Worm (Caenorhabditis elegans) whole organism, L4 larva: Measurements from ENCODE around the gene nhr-105.
A peak's percentile ranks its signal among the peaks of the same experiment; 100 is the strongest.

Experiments used
- F10B5.3 ChIP-seq: sonication (generic microtip); optimal IDR thresholded peaks from 2 replicates; lab custom pipeline; 2016; ENCODE audit warnings: mild to moderate bottlenecking, missing genetic modification characterization, missing compliant biosample characterization
- F26F4.8 ChIP-seq: fragments of 200-800 bp; sonication (Bioruptor generic); conservative IDR thresholded peaks from 2 replicates; pipeline ENCODE4 v1.3.6; 2022; ENCODE audit warnings: missing genetic modification characterization, missing compliant biosample characterization
- F37D6.2 ChIP-seq: sonication (generic microtip); optimal IDR thresholded peaks from 2 replicates; lab custom pipeline; 2016; ENCODE audit warnings: mild to moderate bottlenecking, missing genetic modification characterization, missing compliant biosample characterization
- F44E2.7 ChIP-seq: fragments of 200-800 bp; sonication (Bioruptor generic); IDR thresholded peaks from 2 replicates; pipeline ENCODE4 v2.1.2; 2022; ENCODE audit warnings: missing genetic modification characterization, missing compliant biosample characterization
- F49E8.2 ChIP-seq: sonication (generic microtip); optimal IDR thresholded peaks from 2 replicates; lab custom pipeline; 2016; ENCODE audit warnings: missing compliant biosample characterization, mild to moderate bottlenecking, missing genetic modification characterization, borderline replicate concordance
- R02D3.7 ChIP-seq: fragments of 150-350 bp; sonication (generic microtip); optimal IDR thresholded peaks from 3 replicates; lab custom pipeline; 2014; ENCODE audit warnings: missing biosample characterization, missing genetic modification characterization
- T26A8.4 ChIP-seq: fragments of 200-800 bp; sonication (Bioruptor generic); IDR thresholded peaks from 2 replicates; pipeline ENCODE4 v1.3.6; 2022; ENCODE audit warnings: missing genetic modification characterization, missing compliant biosample characterization
- Y105C5A.15 ChIP-seq: fragments of 200-800 bp; sonication (Bioruptor generic); IDR thresholded peaks from 2 replicates; pipeline ENCODE4 v1.3.6; 2022; ENCODE audit warnings: missing genetic modification characterization, missing compliant biosample characterization
- ZK337.2 ChIP-seq: fragments of 200-800 bp; sonication (Bioruptor generic); IDR thresholded peaks from 2 replicates; pipeline ENCODE4 v1.3.6; 2022; ENCODE audit warnings: missing genetic modification reagents, missing genetic modification characterization, missing compliant biosample characterization
- aly-2 ChIP-seq: sonication (generic microtip); optimal IDR thresholded peaks from 2 replicates; lab custom pipeline; 2018; ENCODE audit warnings: missing biosample characterization, missing genetic modification characterization
- ama-1 ChIP-seq: fragments of 150-350 bp; optimal IDR thresholded peaks from 2 replicates; lab custom pipeline; 2014; ENCODE audit warnings: inconsistent platforms, mixed read lengths
- attf-4 ChIP-seq: sonication (generic microtip); optimal IDR thresholded peaks from 3 replicates; lab custom pipeline; 2017; ENCODE audit warnings: missing biosample characterization, missing genetic modification characterization
- dmd-6 ChIP-seq: fragments of 200-800 bp; sonication (Bioruptor generic); IDR thresholded peaks from 2 replicates; pipeline ENCODE4 v1.3.6; 2022; ENCODE audit warnings: missing genetic modification reagents, missing genetic modification characterization, missing compliant biosample characterization
- dmd-8 ChIP-seq: fragments of 200-800 bp; sonication (Bioruptor generic); IDR thresholded peaks from 2 replicates; pipeline ENCODE4 v1.3.6; 2022; ENCODE audit warnings: missing genetic modification characterization, missing compliant biosample characterization
- dpl-1 ChIP-seq: fragments of 150-350 bp; optimal IDR thresholded peaks from 2 replicates; lab custom pipeline; 2014; ENCODE audit warnings: missing biosample characterization, missing genetic modification reagents, missing genetic modification characterization
- dve-1 ChIP-seq: sonication (generic microtip); optimal IDR thresholded peaks from 2 replicates; lab custom pipeline; 2017; ENCODE audit warnings: antibody characterized with exemption, mild to moderate bottlenecking, missing genetic modification characterization, missing compliant biosample characterization; ENCODE audit not compliant: insufficient read depth
- egl-43 ChIP-seq: fragments of 200-800 bp; sonication (Bioruptor generic); IDR thresholded peaks from 2 replicates; pipeline ENCODE4 v1.3.6; 2022; ENCODE audit warnings: missing genetic modification reagents, missing genetic modification characterization, missing compliant biosample characterization
- hif-1 ChIP-seq, 2 experiments: sonication (generic microtip); optimal IDR thresholded peaks; 2 replicates each; lab custom pipeline; 2016 to 2017; ENCODE audit warnings: missing compliant biosample characterization in 2 of 2, missing genetic modification characterization in 2 of 2, missing genetic modification reagents in 2 of 2, missing genotype in 2 of 2, mild to moderate bottlenecking in 1 of 2
- hlh-11 ChIP-seq: fragments of 200-800 bp; sonication (Bioruptor generic); optimal IDR thresholded peaks from 2 replicates; lab custom pipeline; 2018; ENCODE audit warnings: mild to moderate bottlenecking, missing genetic modification characterization, missing compliant biosample characterization
- hmg-1.1 ChIP-seq: fragments of 200-800 bp; sonication (Bioruptor generic); IDR thresholded peaks from 2 replicates; pipeline ENCODE4 v1.3.6; 2022; ENCODE audit warnings: missing genetic modification reagents, missing genetic modification characterization, missing compliant biosample characterization
- jun-1 ChIP-seq: fragments of 150-350 bp; optimal IDR thresholded peaks from 2 replicates; lab custom pipeline; 2014; ENCODE audit warnings: missing biosample characterization, missing genetic modification reagents, missing genetic modification characterization
- lim-7 ChIP-seq: fragments of 200-800 bp; sonication (Bioruptor generic); IDR thresholded peaks from 2 replicates; pipeline ENCODE4 v1.3.6; 2022; ENCODE audit warnings: missing genetic modification characterization, missing compliant biosample characterization
- lin-1 ChIP-seq: fragments of 200-800 bp; sonication (Bioruptor generic); IDR thresholded peaks from 2 replicates; pipeline ENCODE4 v1.3.6; 2022; ENCODE audit warnings: missing genetic modification reagents, missing genetic modification characterization, missing compliant biosample characterization
- lin-15B ChIP-seq: fragments of 150-350 bp; sonication (generic microtip); optimal IDR thresholded peaks from 3 replicates; lab custom pipeline; 2014; ENCODE audit warnings: missing biosample characterization, missing genetic modification characterization
- lin-29 ChIP-seq: fragments of 200-800 bp; sonication (Bioruptor generic); IDR thresholded peaks from 2 replicates; pipeline ENCODE4 v1.3.6; 2022; ENCODE audit warnings: missing genetic modification reagents, missing genetic modification characterization, missing compliant biosample characterization
- lin-39 ChIP-seq: fragments of 150-350 bp; optimal IDR thresholded peaks from 2 replicates; lab custom pipeline; 2014; ENCODE audit warnings: missing biosample characterization, missing genetic modification reagents, missing genetic modification characterization
- lir-3 ChIP-seq: sonication (generic microtip); optimal IDR thresholded peaks from 2 replicates; lab custom pipeline; 2016; ENCODE audit warnings: mild to moderate bottlenecking, missing genetic modification characterization, missing compliant biosample characterization
- lsy-2 ChIP-seq, 2 experiments: fragments of 150-350 bp in 1 of 2; sonication (generic microtip) in 1 of 2; optimal IDR thresholded peaks; 2 replicates each; lab custom pipeline; 2014 to 2017; ENCODE audit warnings: missing biosample characterization in 2 of 2, missing genetic modification characterization in 2 of 2
- mdt-29 ChIP-seq: fragments of 200-800 bp; sonication (Bioruptor generic); IDR thresholded peaks from 2 replicates; pipeline ENCODE4 v1.3.6; 2022; ENCODE audit warnings: missing genetic modification reagents, missing genetic modification characterization, missing compliant biosample characterization
- mes-2 ChIP-seq: sonication (generic microtip); optimal IDR thresholded peaks from 2 replicates; lab custom pipeline; 2016; ENCODE audit warnings: missing genotype, mild to moderate bottlenecking, missing genetic modification characterization, missing compliant biosample characterization; ENCODE audit not compliant: poor library complexity, severe bottlenecking
- mxl-2 ChIP-seq: fragments of 200-800 bp; sonication (Bioruptor generic); conservative IDR thresholded peaks from 2 replicates; pipeline ENCODE4 v1.3.6; 2022; ENCODE audit warnings: missing genetic modification reagents, missing genetic modification characterization, missing compliant biosample characterization
- nhr-10 ChIP-seq: fragments of 150-350 bp; optimal IDR thresholded peaks from 2 replicates; lab custom pipeline; 2014; ENCODE audit warnings: missing biosample characterization, missing genetic modification characterization
- nhr-11 ChIP-seq: fragments of 150-350 bp; optimal IDR thresholded peaks from 2 replicates; lab custom pipeline; 2014; ENCODE audit warnings: missing biosample characterization, missing genetic modification characterization
- nhr-237 ChIP-seq: sonication (generic microtip); optimal IDR thresholded peaks from 2 replicates; lab custom pipeline; 2017; ENCODE audit warnings: missing biosample characterization, missing genetic modification characterization
- nhr-48 ChIP-seq: sonication (generic microtip); optimal IDR thresholded peaks from 2 replicates; lab custom pipeline; 2016; ENCODE audit warnings: mild to moderate bottlenecking, missing genetic modification characterization, missing compliant biosample characterization
- php-3 ChIP-seq: fragments of 200-800 bp; sonication (Bioruptor generic); IDR thresholded peaks from 2 replicates; pipeline ENCODE4 v1.3.6; 2022; ENCODE audit warnings: missing genetic modification reagents, missing genetic modification characterization, missing compliant biosample characterization
- set-16 ChIP-seq: fragments of 200-800 bp; sonication (Bioruptor generic); IDR thresholded peaks from 2 replicates; pipeline ENCODE4 v1.3.6; 2022; ENCODE audit warnings: missing genetic modification reagents, missing genetic modification characterization, missing compliant biosample characterization
- spr-1 ChIP-seq: sonication (generic microtip); optimal IDR thresholded peaks from 2 replicates; lab custom pipeline; 2016; ENCODE audit warnings: mild to moderate bottlenecking, missing genetic modification characterization, missing compliant biosample characterization
- unc-130 ChIP-seq: sonication (generic microtip); optimal IDR thresholded peaks from 2 replicates; lab custom pipeline; 2016; ENCODE audit warnings: missing genetic modification reagents, missing genetic modification characterization, missing compliant biosample characterization
- zag-1 ChIP-seq: fragments of 150-350 bp; optimal IDR thresholded peaks from 2 replicates; lab custom pipeline; 2014; ENCODE audit warnings: missing biosample characterization, missing genetic modification characterization

nhr-105 gene

ce11 chrIV:7049672-7050206 lies at the start of gene nhr-105 (continued):
- no peak for TF ChIP-seq egl-43
- TF ChIP-seq attf-4 (tag; lab: Kevin White, UChicago) = no peak
- no peak for TF ChIP-seq jun-1 (tag; lab: Kevin White, UChicago)
- TF ChIP-seq mes-2 (tag; lab: Kevin White, UChicago) = peak; percentile 11
- TF ChIP-seq, all 104 proteins: peak for 38

- TF ChIP-seq hif-1 (tag; optimal IDR thresholded peaks at IDR 0.05; lab: Kevin White, UChicago) (no peak), spr-1 (tag; lab: Kevin White, UChicago) (no peak), Y105C5A.15 (GFP tag; lab: Robert Waterston, UW) (no peak), jun-1 (tag; lab: Kevin White, UChicago) (no peak), lin-39 (tag; lab: Kevin White, UChicago) (no peak), R02D3.7 (tag; lab: Kevin White, UChicago) (no peak), hmg-1.1 (GFP tag; lab: Robert Waterston, UW) (no peak), php-3 (GFP tag; lab: Robert Waterston, UW) (no peak), lin-15B (no peak), dpl-1 (GFP tag; lab: Kevin White, UChicago) (no peak), dmd-6 (GFP tag; lab: Robert Waterston, UW) (no peak), egl-43 (no peak), lin-1 (no peak)
These were observed 46.6 kb upstream of the nhr-105 start, which contains the start of gene cht-3 for ce11 chrIV:7003323-7003722. Gene cht-3 (plus strand): TSS chrIV:7003623.

ce11 chrIV:7009531-7009930 lies 40.4 kb upstream of the nhr-105 start, which contains the start of gene C25A8.2:
Gene C25A8.2 (plus strand): TSS chrIV:7009831.
- no peak for TF ChIP-seq nhr-48 (tag; lab: Kevin White, UChicago)
- TF ChIP-seq dmd-6 (GFP tag; lab: Robert Waterston, UW) = no peak
- TF ChIP-seq aly-2 (tag; lab: Kevin White, UChicago) = no peak
- TF ChIP-seq mxl-2 (GFP tag; lab: Robert Waterston, UW) = no peak
- TF ChIP-seq lir-3 (tag; lab: Kevin White, UChicago) = no peak
- TF ChIP-seq nhr-237 (tag; lab: Kevin White, UChicago) = no peak
- no peak for TF ChIP-seq lsy-2 (tag; optimal IDR thresholded peaks at IDR 0.05; lab: Kevin White, UChicago)
- no peak for TF ChIP-seq zag-1 (tag; lab: Kevin White, UChicago)
- no peak for TF ChIP-seq dve-1 (tag; lab: Kevin White, UChicago)
- no peak for TF ChIP-seq lim-7 (GFP tag; lab: Robert Waterston, UW)
- no peak for TF ChIP-seq mdt-29 (GFP tag; lab: Robert Waterston, UW)
- TF ChIP-seq lin-1 = no peak
- TF ChIP-seq jun-1 (tag; lab: Kevin White, UChicago) = no peak
- TF ChIP-seq, all 104 proteins: peak for 0

DNA sequence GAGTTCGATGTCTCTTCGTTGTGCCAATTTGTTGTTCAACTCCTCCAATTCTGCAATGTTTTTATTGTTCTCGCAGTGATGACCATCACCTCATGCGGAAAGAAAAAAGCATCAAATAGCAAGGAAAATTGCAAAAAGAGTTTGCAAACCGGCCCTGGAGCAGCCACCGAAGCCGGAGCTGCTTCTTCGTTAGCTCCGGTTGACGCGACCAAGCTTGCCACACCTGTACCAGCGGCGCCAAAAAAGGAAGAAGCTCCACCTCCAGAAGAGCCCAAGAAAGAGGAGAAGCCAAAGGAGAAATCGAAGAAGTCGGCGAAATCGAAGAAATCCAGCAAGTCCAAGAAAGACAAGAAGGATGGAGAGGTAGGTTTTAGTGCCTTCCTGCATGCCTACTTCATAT lies 39.8 kb upstream of the nhr-105 start:
- TF ChIP-seq T26A8.4 (no peak), ama-1 (lab: Kevin White, UChicago) (no peak), set-16 (GFP tag; lab: Robert Waterston, UW) (peak; percentile 68), hlh-11 (tag; lab: Kevin White, UChicago) (no peak), lin-29 (no peak), F10B5.3 (tag; lab: Kevin White, UChicago) (no peak)

DNA sequence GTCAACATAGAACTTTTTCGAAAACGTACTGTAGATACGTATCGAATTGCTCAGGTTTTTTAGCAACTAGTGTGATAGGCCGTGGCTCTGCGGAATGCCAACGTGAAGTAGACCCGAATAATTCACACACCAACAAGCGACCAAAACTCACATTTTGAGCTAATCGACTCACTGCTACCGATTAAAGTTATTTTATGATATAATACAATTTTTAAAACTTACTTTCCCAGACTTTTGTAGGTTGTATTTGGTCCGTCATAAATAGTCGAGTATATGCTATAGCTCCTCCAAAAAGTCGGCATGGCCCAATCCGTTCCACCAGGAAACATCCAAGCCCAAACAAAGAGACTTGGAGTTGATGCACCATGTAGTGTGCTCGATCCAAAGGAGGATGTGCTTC lies 39.1 kb upstream of the nhr-105 start, which contains the start of gene C25A8.1:
C25A8.1 (plus strand) TSS at position 301 of the 400 bp plus-strand sequence.
- TF ChIP-seq F49E8.2 (no peak), jun-1 (tag; lab: Kevin White, UChicago) (no peak), ZK337.2 (GFP tag; lab: Robert Waterston, UW) (no peak), zag-1 (tag; lab: Kevin White, UChicago) (no peak), unc-130 (GFP tag; lab: Kevin White, UChicago) (no peak), nhr-10 (tag; lab: Kevin White, UChicago) (no peak), F37D6.2 (no peak), dmd-8 (GFP tag; lab: Robert Waterston, UW) (no peak), F26F4.8 (no peak), lsy-2 (tag; optimal IDR thresholded peaks at IDR 0.05; lab: Kevin White, UChicago) (no peak), F44E2.7 (GFP tag; lab: Robert Waterston, UW) (no peak), dpl-1 (GFP tag; lab: Kevin White, UChicago) (no peak), nhr-11 (tag; lab: Kevin White, UChicago) (no peak), set-16 (GFP tag; lab: Robert Waterston, UW) (no peak), lin-1 (no peak)
- TF ChIP-seq, all 104 proteins: peak for 0
